Worm (Caenorhabditis elegans) whole organism, midembryonic: ENCODE results near the gene cux-7.

Experiments
- T22C8.4 ChIP-seq: fragments of 200-800 bp; sonication (Bioruptor generic); IDR thresholded peaks from 2 replicates; pipeline ENCODE4 v1.3.6; 2022; ENCODE audit warnings: missing genetic modification characterization, missing compliant biosample characterization
- cog-1 ChIP-seq: sonication (generic microtip); optimal IDR thresholded peaks from 2 replicates; lab custom pipeline; 2016; ENCODE audit warnings: missing genetic modification characterization, missing compliant biosample characterization
- flt-1 ChIP-seq: fragments of 200-800 bp; sonication (Bioruptor generic); IDR thresholded peaks from 2 replicates; pipeline ENCODE4 v1.3.6; 2022; ENCODE audit warnings: missing genetic modification characterization, missing compliant biosample characterization
- klf-2 ChIP-seq: fragments of 200-800 bp; sonication (Bioruptor generic); conservative IDR thresholded peaks from 2 replicates; pipeline ENCODE4 v1.3.6; 2022; ENCODE audit warnings: missing genetic modification reagents, missing genetic modification characterization, missing compliant biosample characterization
- med-1 ChIP-seq: sonication (generic microtip); optimal IDR thresholded peaks from 2 replicates; lab custom pipeline; 2017; ENCODE audit warnings: missing genetic modification characterization, mild to moderate bottlenecking, missing compliant biosample characterization, antibody characterized with exemption, missing genetic modification reagents; ENCODE audit not compliant: insufficient read depth
- tab-1 ChIP-seq: fragments of 200-800 bp; sonication (Bioruptor generic); IDR thresholded peaks from 2 replicates; pipeline ENCODE4 v1.3.6; 2022; ENCODE audit warnings: missing genetic modification characterization, missing compliant biosample characterization
- ztf-23 ChIP-seq: fragments of 200-800 bp; sonication (Bioruptor generic); IDR thresholded peaks from 2 replicates; pipeline ENCODE4 v1.3.6; 2022; ENCODE audit warnings: missing genetic modification reagents, missing genetic modification characterization, missing compliant biosample characterization
- ztf-29 ChIP-seq: fragments of 200-800 bp; sonication (Bioruptor generic); IDR thresholded peaks from 2 replicates; pipeline ENCODE4 v1.3.6; 2022; ENCODE audit warnings: missing genetic modification reagents, missing genetic modification characterization, missing compliant biosample characterization

DNA sequence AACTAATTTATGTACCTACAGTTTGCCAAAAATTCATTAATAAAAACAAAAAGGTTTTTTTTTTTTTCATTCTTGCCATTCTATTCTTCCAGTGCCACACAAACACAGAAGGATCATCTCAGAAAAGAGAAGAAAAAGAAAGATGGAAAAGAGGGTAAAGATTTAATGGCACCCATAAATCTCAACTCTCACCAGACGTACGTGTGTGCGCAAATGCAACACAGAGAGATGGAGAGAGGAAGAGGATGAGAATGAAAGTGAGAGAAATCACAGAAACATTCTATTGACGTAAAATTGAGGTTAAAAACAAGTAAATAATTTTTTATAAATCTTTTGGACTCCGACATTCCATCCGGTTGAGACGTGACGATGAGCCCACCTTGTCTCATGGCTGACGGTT, 23.6 kb upstream of the cux-7 start:
- TF ChIP-seq ztf-23 (GFP tag; lab: Robert Waterston, UW) (no peak), T22C8.4 (GFP tag; lab: Robert Waterston, UW) (no peak), cog-1 (no peak), med-1 (GFP tag; lab: Kevin White, UChicago) (no peak), ztf-29 (no peak), klf-2 (GFP tag; lab: Robert Waterston, UW) (no peak), flt-1 (GFP tag; lab: Robert Waterston, UW) (no peak), tab-1 (GFP tag; lab: Robert Waterston, UW) (no peak)
